Fruit fly (Drosophila melanogaster) whole organism, embryonic: ENCODE measurements around the gene CG4631.

Experiments
- Blimp-1 ChIP-seq: fragments of 200-800 bp; sonication (Bioruptor generic); optimal IDR thresholded peaks from 3 replicates; lab custom pipeline; 2018; ENCODE audit warnings: missing biosample characterization, missing genetic modification characterization, mild to moderate bottlenecking, moderate library complexity, missing genetic modification reagents
- CG10209 ChIP-seq: fragments of 200-800 bp; sonication (Bioruptor generic); optimal IDR thresholded peaks from 3 replicates; lab custom pipeline; 2017; ENCODE audit warnings: missing biosample characterization, mild to moderate bottlenecking, missing genetic modification characterization, missing genetic modification reagents
- CG1024 ChIP-seq: fragments of 200-800 bp; sonication (Bioruptor generic); IDR thresholded peaks from 2 replicates; pipeline ENCODE4 v1.3.6; 2022; ENCODE audit warnings: missing biosample characterization, missing genetic modification characterization
- CG10321 ChIP-seq: fragments of 200-800 bp; sonication (Bioruptor generic); IDR thresholded peaks from 2 replicates; pipeline ENCODE4 v1.3.6; 2022; ENCODE audit warnings: missing biosample characterization, missing genetic modification characterization
- CG11504 ChIP-seq: fragments of 200-800 bp; sonication (Bioruptor generic); optimal IDR thresholded peaks from 3 replicates; lab custom pipeline; 2019; ENCODE audit warnings: missing biosample characterization, mild to moderate bottlenecking, missing genetic modification characterization, moderate library complexity
- CG14441 ChIP-seq: fragments of 200-800 bp; sonication (Bioruptor generic); IDR thresholded peaks from 2 replicates; pipeline ENCODE4 v1.3.6; 2022; ENCODE audit warnings: missing biosample characterization, missing genetic modification characterization
- CG15269 ChIP-seq: fragments of 200-800 bp; sonication (Bioruptor generic); optimal IDR thresholded peaks from 2 replicates; lab custom pipeline; 2018; ENCODE audit warnings: missing biosample characterization, mild to moderate bottlenecking, missing genetic modification characterization, moderate library complexity
- CG15479 ChIP-seq: fragments of 200-800 bp; sonication (Bioruptor generic); optimal IDR thresholded peaks from 3 replicates; lab custom pipeline; 2019; ENCODE audit warnings: missing biosample characterization, mild to moderate bottlenecking, missing genetic modification characterization, moderate library complexity
- CG17361 ChIP-seq: fragments of 200-800 bp; sonication (Bioruptor generic); IDR thresholded peaks from 3 replicates; pipeline ENCODE4 v1.3.6; 2022; ENCODE audit warnings: missing biosample characterization, missing genetic modification characterization
- CG3065 ChIP-seq: fragments of 200-800 bp; sonication (Bioruptor generic); optimal IDR thresholded peaks from 2 replicates; lab custom pipeline; 2016; ENCODE audit warnings: missing biosample characterization, missing genetic modification characterization
- CG31224 ChIP-seq: fragments of 200-800 bp; sonication (Bioruptor generic); IDR thresholded peaks from 2 replicates; pipeline ENCODE4 v1.3.6; 2022; ENCODE audit warnings: missing biosample characterization, missing genetic modification characterization
- CG31441 ChIP-seq: fragments of 200-800 bp; sonication (Bioruptor generic); IDR thresholded peaks from 2 replicates; pipeline ENCODE4 v1.3.6; 2022; ENCODE audit warnings: missing biosample characterization, missing genetic modification characterization
- CG32532 ChIP-seq: fragments of 200-800 bp; sonication (Bioruptor generic); IDR thresholded peaks from 2 replicates; pipeline ENCODE4 v1.3.6; 2022; ENCODE audit warnings: missing biosample characterization, missing genetic modification characterization
- CG3281 ChIP-seq: fragments of 200-800 bp; sonication (Bioruptor generic); optimal IDR thresholded peaks from 3 replicates; lab custom pipeline; 2017; ENCODE audit warnings: missing biosample characterization, mild to moderate bottlenecking, missing genetic modification characterization
- CG3407 ChIP-seq: fragments of 200-800 bp; sonication (Bioruptor generic); optimal IDR thresholded peaks from 2 replicates; lab custom pipeline; 2018; ENCODE audit warnings: missing biosample characterization, mild to moderate bottlenecking, missing genetic modification characterization
- CG4617 ChIP-seq: fragments of 200-800 bp; sonication (Bioruptor generic); optimal IDR thresholded peaks from 3 replicates; lab custom pipeline; 2016; ENCODE audit warnings: missing biosample characterization, missing genetic modification characterization, borderline replicate concordance
- CG8944 ChIP-seq: fragments of 200-800 bp; sonication (Bioruptor generic); optimal IDR thresholded peaks from 3 replicates; lab custom pipeline; 2016; ENCODE audit warnings: missing biosample characterization, missing genetic modification characterization
- CHES-1-like ChIP-seq: fragments of 200-800 bp; sonication (Bioruptor generic); optimal IDR thresholded peaks from 2 replicates; lab custom pipeline; 2016; ENCODE audit warnings: missing biosample characterization, missing genetic modification characterization
- Camta ChIP-seq: fragments of 200-800 bp; sonication (Bioruptor generic); optimal IDR thresholded peaks from 2 replicates; lab custom pipeline; 2016; ENCODE audit warnings: missing biosample characterization, missing genetic modification characterization
- D19B ChIP-seq: fragments of 200-800 bp; sonication (Bioruptor generic); optimal IDR thresholded peaks from 2 replicates; lab custom pipeline; 2017; ENCODE audit warnings: missing biosample characterization, mild to moderate bottlenecking, missing genetic modification characterization
- Ets65A ChIP-seq: fragments of 200-800 bp; sonication (Bioruptor generic); peaks from one replicate; lab custom pipeline; 2016; ENCODE audit warnings: missing biosample characterization, missing genetic modification characterization
- HLH4C ChIP-seq: fragments of 200-800 bp; sonication (Bioruptor generic); IDR thresholded peaks from 3 replicates; pipeline ENCODE4 v1.3.6; 2022; ENCODE audit warnings: missing biosample characterization, missing genetic modification characterization; ENCODE audit not compliant: partially characterized antibody
- Hey ChIP-seq: fragments of 200-800 bp; sonication (Bioruptor generic); optimal IDR thresholded peaks from 3 replicates; lab custom pipeline; 2018; ENCODE audit warnings: missing biosample characterization, mild to moderate bottlenecking, missing genetic modification characterization
- Hr51 ChIP-seq, 2 experiments: fragments of 200-800 bp; sonication (Bioruptor generic); optimal IDR thresholded peaks; 2 replicates in 1 of 2; 3 replicates in 1 of 2; lab custom pipeline; 2016 to 2018; ENCODE audit warnings: missing biosample characterization in 2 of 2, missing genetic modification characterization in 2 of 2, mild to moderate bottlenecking in 1 of 2, moderate library complexity in 1 of 2
- Mes4 ChIP-seq: fragments of 200-800 bp; sonication (Bioruptor generic); optimal IDR thresholded peaks from 2 replicates; lab custom pipeline; 2016; ENCODE audit warnings: missing biosample characterization, missing genetic modification characterization
- NC2β ChIP-seq: fragments of 200-800 bp; sonication (Bioruptor generic); optimal IDR thresholded peaks from 2 replicates; lab custom pipeline; 2016; ENCODE audit warnings: missing biosample characterization, missing genetic modification characterization
- Rx ChIP-seq: fragments of 200-800 bp; sonication (Bioruptor generic); IDR thresholded peaks from 2 replicates; pipeline ENCODE4 v1.3.6; 2022; ENCODE audit warnings: missing biosample characterization, missing genetic modification characterization
- Trl ChIP-seq, 3 experiments: fragments of >200 bp in 2 of 3; fragments of 200-800 bp in 1 of 3; sonication (Bioruptor generic) in 1 of 3; optimal IDR thresholded peaks; 2 replicates in 1 of 3; 3 replicates in 2 of 3; lab custom pipeline; 2016 to 2017; ENCODE audit warnings: missing biosample characterization in 1 of 3, missing genetic modification characterization in 1 of 3
- bab2 ChIP-seq: fragments of 200-800 bp; sonication (Bioruptor generic); optimal IDR thresholded peaks from 2 replicates; lab custom pipeline; 2016; ENCODE audit warnings: missing biosample characterization, missing genetic modification characterization
- caup ChIP-seq: fragments of 200-800 bp; sonication (Bioruptor generic); optimal IDR thresholded peaks from 3 replicates; lab custom pipeline; 2017; ENCODE audit warnings: missing biosample characterization, mild to moderate bottlenecking, missing genetic modification characterization, moderate library complexity; ENCODE audit not compliant: severe bottlenecking
- chif ChIP-seq, 2 experiments: fragments of 200-800 bp; sonication (Bioruptor generic); optimal IDR thresholded peaks; 3 replicates each; lab custom pipeline; 2016; ENCODE audit warnings: missing biosample characterization in 2 of 2, missing genetic modification characterization in 2 of 2
- ems ChIP-seq: fragments of 200-800 bp; sonication (Bioruptor generic); optimal IDR thresholded peaks from 3 replicates; lab custom pipeline; 2016; ENCODE audit warnings: missing biosample characterization, missing genetic modification characterization
- fd102C ChIP-seq: fragments of 200-800 bp; sonication (Bioruptor generic); optimal IDR thresholded peaks from 2 replicates; lab custom pipeline; 2018; ENCODE audit warnings: missing biosample characterization, mild to moderate bottlenecking, missing genetic modification characterization, moderate library complexity
- gce ChIP-seq: fragments of 200-800 bp; sonication (Bioruptor generic); IDR thresholded peaks from 3 replicates; pipeline ENCODE4 v1.3.6; 2022; ENCODE audit warnings: missing biosample characterization, missing genetic modification characterization
- gcm ChIP-seq: fragments of 200-800 bp; sonication (Bioruptor generic); optimal IDR thresholded peaks from 2 replicates; lab custom pipeline; 2019; ENCODE audit warnings: missing biosample characterization, mild to moderate bottlenecking, missing genetic modification characterization, moderate library complexity
- jumu ChIP-seq: fragments of 200-800 bp; sonication (Bioruptor generic); optimal IDR thresholded peaks from 3 replicates; lab custom pipeline; 2016; ENCODE audit warnings: missing biosample characterization, missing genetic modification characterization
- kni ChIP-seq: fragments of 200-800 bp; sonication (Bioruptor generic); optimal IDR thresholded peaks from 3 replicates; lab custom pipeline; 2017; ENCODE audit warnings: mild to moderate bottlenecking, missing biosample characterization, missing genetic modification reagents, missing genetic modification characterization
- lbe ChIP-seq: fragments of 200-800 bp; sonication (Bioruptor generic); optimal IDR thresholded peaks from 2 replicates; lab custom pipeline; 2016; ENCODE audit warnings: missing biosample characterization, mild to moderate bottlenecking, missing genetic modification characterization
- maf-S ChIP-seq: fragments of 200-800 bp; sonication (Bioruptor generic); optimal IDR thresholded peaks from 2 replicates; lab custom pipeline; 2016; ENCODE audit warnings: missing biosample characterization, missing genetic modification characterization
- mam ChIP-seq: fragments of 200-800 bp; sonication (Bioruptor generic); optimal IDR thresholded peaks from 3 replicates; lab custom pipeline; 2016; ENCODE audit warnings: missing biosample characterization, missing genetic modification characterization
- pho ChIP-seq: fragments of 200-800 bp; sonication (Bioruptor generic); optimal IDR thresholded peaks from 2 replicates; lab custom pipeline; 2016; ENCODE audit warnings: missing biosample characterization, missing genetic modification characterization
- prd ChIP-seq, 3 experiments: fragments of >200 bp in 2 of 3; fragments of 200-800 bp in 1 of 3; sonication (Bioruptor generic) in 1 of 3; optimal IDR thresholded peaks in 2 of 3; IDR thresholded peaks in 1 of 3; 2 replicates in 2 of 3; 3 replicates in 1 of 3; pipeline versions ENCODE4 v1.3.6 to Lab custom; 2017 to 2022; ENCODE audit warnings: missing biosample characterization in 1 of 3, missing genetic modification characterization in 1 of 3
- rib ChIP-seq: fragments of 200-800 bp; sonication (Bioruptor generic); IDR thresholded peaks from 2 replicates; pipeline ENCODE4 v1.3.6; 2022; ENCODE audit warnings: missing biosample characterization, missing genetic modification characterization
- sd ChIP-seq: fragments of 200-800 bp; sonication (Bioruptor generic); optimal IDR thresholded peaks from 3 replicates; lab custom pipeline; 2018; ENCODE audit warnings: missing biosample characterization, mild to moderate bottlenecking, missing genetic modification characterization, moderate library complexity
- slbo ChIP-seq: fragments of 200-800 bp; sonication (Bioruptor generic); IDR thresholded peaks from 2 replicates; pipeline ENCODE4 v1.3.6; 2022; ENCODE audit warnings: missing biosample characterization, missing genetic modification characterization
- slou ChIP-seq: fragments of 200-800 bp; sonication (Bioruptor generic); optimal IDR thresholded peaks from 3 replicates; lab custom pipeline; 2016; ENCODE audit warnings: missing biosample characterization, missing genetic modification characterization
- tna ChIP-seq: fragments of 200-800 bp; sonication (Bioruptor generic); IDR thresholded peaks from 2 replicates; pipeline ENCODE4 v1.3.6; 2022; ENCODE audit warnings: missing biosample characterization, missing genetic modification characterization; ENCODE audit not compliant: partially characterized antibody
- vfl ChIP-seq: fragments of 200-800 bp; sonication (Bioruptor generic); optimal IDR thresholded peaks from 2 replicates; lab custom pipeline; 2016; ENCODE audit warnings: missing biosample characterization, missing genetic modification characterization
- zf30C ChIP-seq: fragments of 200-800 bp; sonication (Bioruptor generic); optimal IDR thresholded peaks from 3 replicates; lab custom pipeline; 2018; ENCODE audit warnings: missing biosample characterization, mild to moderate bottlenecking, missing genetic modification characterization
- zfh2 ChIP-seq: fragments of 200-800 bp; sonication (Bioruptor generic); optimal IDR thresholded peaks from 2 replicates; lab custom pipeline; 2016; ENCODE audit warnings: missing biosample characterization, missing genetic modification characterization

CG4631 gene

DNA sequence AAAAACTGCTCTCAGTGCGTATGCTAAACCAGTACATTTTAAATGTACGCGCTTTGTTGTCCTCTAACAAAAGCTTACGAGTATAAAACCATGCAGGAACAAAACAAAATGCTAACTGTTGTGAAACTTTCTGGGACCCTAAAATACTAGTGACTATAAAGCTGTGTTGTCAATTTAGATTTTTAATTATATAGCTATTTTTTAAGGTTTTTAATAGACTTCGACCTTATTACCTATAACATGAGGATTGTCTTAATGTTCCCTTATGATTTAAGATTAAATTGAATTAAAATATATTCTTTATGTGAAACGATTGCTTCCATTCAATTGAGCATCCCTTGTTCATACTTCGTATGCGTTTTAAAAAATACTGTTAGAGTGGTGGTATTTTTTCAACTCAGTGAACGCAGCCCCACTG, 49.5 kb downstream of the CG4631 start (continued):
- TF ChIP-seq Camta (GFP tag; lab: Kevin White, UChicago) = no peak
- peak; percentile 74 for TF ChIP-seq CG32532 (GFP tag; lab: Robert Waterston, UW)
- peak; percentile 33 for TF ChIP-seq ems (GFP tag; lab: Kevin White, UChicago)
- peak; percentile 65 for TF ChIP-seq pho (GFP tag; lab: Kevin White, UChicago)
- no peak for TF ChIP-seq fd102C (GFP tag; lab: Kevin White, UChicago)
- peak; percentile 70 for TF ChIP-seq Blimp-1 (GFP tag; lab: Kevin White, UChicago)
- TF ChIP-seq CG17361 (GFP tag; lab: Robert Waterston, UW) = peak; percentile 89
- peak; percentile 36 for TF ChIP-seq zfh2
- peak; percentile 54; the same call in 1 of the 2 replicates for TF ChIP-seq Rx (GFP tag; lab: Robert Waterston, UW)
- TF ChIP-seq CG11504 (tag; lab: Kevin White, UChicago) = no peak
- 0 out of 2 replicates have a peak, but pooled peaks have one; percentile 10 for TF ChIP-seq CG1024 (GFP tag; lab: Robert Waterston, UW)
- no peak for TF ChIP-seq gce (GFP tag; lab: Robert Waterston, UW)
- peak; percentile 55 for TF ChIP-seq CG31224 (GFP tag; lab: Robert Waterston, UW)
- peak; percentile 28 for TF ChIP-seq CG3407
- no peak for TF ChIP-seq prd (optimal IDR thresholded peaks at IDR 0.05; lab: Kevin White, UChicago)
- TF ChIP-seq prd (GFP tag; IDR thresholded peaks at IDR 0.05; lab: Robert Waterston, UW) = peak; percentile 90
- TF ChIP-seq Trl (optimal IDR thresholded peaks at IDR 0.05; lab: Kevin White, UChicago) = no peak
- TF ChIP-seq Trl (GFP tag; optimal IDR thresholded peaks at IDR 0.05; lab: Kevin White, UChicago) = peak; percentile 15
- peak; percentile 72 for TF ChIP-seq CG14441 (GFP tag; lab: Robert Waterston, UW)
- TF ChIP-seq Ets65A (GFP tag; lab: Kevin White, UChicago) = peak; percentile 92
- peak; percentile 21 for TF ChIP-seq D19B (GFP tag; lab: Kevin White, UChicago)
- TF ChIP-seq lbe (GFP tag; lab: Kevin White, UChicago) = peak; percentile 1
- TF ChIP-seq gcm = peak; percentile 40
- no peak for TF ChIP-seq CG10321 (GFP tag; lab: Robert Waterston, UW)
- TF ChIP-seq mam (GFP tag; lab: Kevin White, UChicago) = peak; percentile 54
- TF ChIP-seq bab2 = peak; percentile 39
- peak; percentile 54 for TF ChIP-seq CHES-1-like
- TF ChIP-seq CG4617 (GFP tag; lab: Kevin White, UChicago) = peak; percentile 44
- TF ChIP-seq CG15269 = no peak
- TF ChIP-seq CG15479 (GFP tag; lab: Kevin White, UChicago) = no peak
- TF ChIP-seq chif (GFP tag; optimal IDR thresholded peaks at IDR 0.05; lab: Kevin White, UChicago) = peak; percentile 12 to 50
- TF ChIP-seq slbo (GFP tag; lab: Robert Waterston, UW) = peak; percentile 91
- TF ChIP-seq CG8944 (GFP tag; lab: Kevin White, UChicago) = peak; percentile 46
- TF ChIP-seq CG31441 (GFP tag; lab: Robert Waterston, UW) = peak; percentile 78
- no peak for TF ChIP-seq sd (tag; lab: Kevin White, UChicago)
- peak; percentile 22 for TF ChIP-seq maf-S (GFP tag; lab: Kevin White, UChicago)
- no peak for TF ChIP-seq kni (GFP tag; lab: Kevin White, UChicago)
- peak; percentile 51 for TF ChIP-seq CG10209 (GFP tag; lab: Kevin White, UChicago)
- no peak for TF ChIP-seq CG3065 (GFP tag; lab: Kevin White, UChicago)
- TF ChIP-seq CG3281 (GFP tag; lab: Kevin White, UChicago) = no peak
- no peak for TF ChIP-seq Hey (tag; lab: Kevin White, UChicago)
- no peak for TF ChIP-seq rib (GFP tag; lab: Robert Waterston, UW)
- no peak for TF ChIP-seq tna
- peak; percentile 43 for TF ChIP-seq jumu (GFP tag; lab: Kevin White, UChicago)
- peak; percentile 39 for TF ChIP-seq slou (GFP tag; lab: Kevin White, UChicago)
- TF ChIP-seq HLH4C (GFP tag; lab: Robert Waterston, UW) = no peak
- no peak for TF ChIP-seq NC2β (GFP tag; lab: Kevin White, UChicago)
- no peak for TF ChIP-seq Mes4 (GFP tag; lab: Kevin White, UChicago)
- TF ChIP-seq vfl = peak; percentile 0
- TF ChIP-seq caup (GFP tag; lab: Kevin White, UChicago) = no peak
- no peak for TF ChIP-seq zf30C (GFP tag; lab: Kevin White, UChicago)
- peak; percentile 30 to 71 for TF ChIP-seq Hr51 (GFP tag; optimal IDR thresholded peaks at IDR 0.05; lab: Kevin White, UChicago)
